Worm (Caenorhabditis elegans) whole organism, early embryonic: ENCODE measurements around the gene srd-7.

ENCODE experiments used
- F13C5.2 ChIP-seq: sonication (generic microtip); optimal IDR thresholded peaks from 2 replicates; lab custom pipeline; 2017; ENCODE audit warnings: mild to moderate bottlenecking, missing genetic modification characterization, inconsistent platforms, missing compliant biosample characterization
- aly-1 ChIP-seq: sonication (generic microtip); optimal IDR thresholded peaks from 2 replicates; lab custom pipeline; 2016; ENCODE audit warnings: missing genetic modification characterization, missing compliant biosample characterization
- ama-1 ChIP-seq: fragments of 150-350 bp; optimal IDR thresholded peaks from 2 replicates; lab custom pipeline; 2014
- ceh-36 ChIP-seq: sonication (generic microtip); optimal IDR thresholded peaks from 2 replicates; lab custom pipeline; 2016; ENCODE audit warnings: missing genetic modification characterization, inconsistent platforms, missing compliant biosample characterization
- flt-1 ChIP-seq: fragments of 200-800 bp; sonication (Bioruptor generic); IDR thresholded peaks from 2 replicates; pipeline ENCODE4 v1.3.6; 2022; ENCODE audit warnings: missing genetic modification characterization, missing compliant biosample characterization
- hmg-4 ChIP-seq: fragments of 200-800 bp; sonication (Bioruptor generic); optimal IDR thresholded peaks from 2 replicates; lab custom pipeline; 2018; ENCODE audit warnings: mild to moderate bottlenecking, missing genetic modification characterization, missing compliant biosample characterization
- scrt-1 ChIP-seq: fragments of 200-800 bp; sonication (Bioruptor generic); IDR thresholded peaks from 2 replicates; pipeline ENCODE4 v1.3.6; 2022; ENCODE audit warnings: missing genetic modification characterization, missing compliant biosample characterization

DNA sequence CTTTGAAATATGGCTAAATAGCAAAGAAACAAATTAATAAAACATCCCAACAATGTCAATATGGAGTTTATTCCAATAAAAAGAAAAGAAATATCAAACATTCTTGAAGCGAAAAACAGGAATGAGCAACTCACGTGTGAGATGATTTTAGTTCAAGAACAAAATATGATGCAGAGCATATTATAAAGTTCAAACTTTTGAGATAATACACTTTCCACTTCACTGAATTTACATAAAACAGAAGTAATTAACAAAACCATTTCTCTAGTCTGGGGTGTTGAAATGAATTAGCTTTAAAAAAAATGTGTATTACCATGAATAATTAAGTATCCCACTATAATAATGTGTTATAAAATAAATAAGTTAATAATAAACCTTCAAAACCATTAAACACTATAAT, at the start of gene srd-7:
- TF ChIP-seq ama-1 (lab: Kevin White, UChicago) (no peak), F13C5.2 (tag; lab: Kevin White, UChicago) (no peak), flt-1 (GFP tag; lab: Robert Waterston, UW) (no peak), aly-1 (no peak), scrt-1 (no peak), ceh-36 (no peak), hmg-4 (GFP tag; lab: Kevin White, UChicago) (no peak)
